Worm (Caenorhabditis elegans) whole organism, mixed stage, embryonic: ENCODE measurements around the gene chpf-1.

Source experiments
- blmp-1 ChIP-seq: fragments of 150-350 bp; optimal IDR thresholded peaks from 2 replicates; lab custom pipeline; 2014; ENCODE audit warnings: missing biosample characterization, missing genetic modification characterization
- ceh-39 ChIP-seq: fragments of 150-350 bp; optimal IDR thresholded peaks from 2 replicates; lab custom pipeline; 2014; ENCODE audit warnings: missing biosample characterization, missing genetic modification characterization
- cnd-1 ChIP-seq: fragments of 200-800 bp; sonication (Bioruptor generic); optimal IDR thresholded peaks from 2 replicates; lab custom pipeline; 2018; ENCODE audit warnings: mild to moderate bottlenecking, missing genetic modification characterization, missing compliant biosample characterization
- drap-1 ChIP-seq: fragments of 200-800 bp; sonication (Bioruptor generic); optimal IDR thresholded peaks from 3 replicates; lab custom pipeline; 2018; ENCODE audit warnings: mild to moderate bottlenecking, missing genetic modification characterization, missing compliant biosample characterization
- ham-2 ChIP-seq: fragments of 200-800 bp; sonication (Bioruptor generic); optimal IDR thresholded peaks from 2 replicates; lab custom pipeline; 2018; ENCODE audit warnings: mild to moderate bottlenecking, missing genetic modification characterization, missing compliant biosample characterization
- hlh-1 ChIP-seq: fragments of 150-350 bp; optimal IDR thresholded peaks from 2 replicates; lab custom pipeline; 2014; ENCODE audit warnings: missing biosample characterization, missing genetic modification reagents, missing genetic modification characterization
- lin-32 ChIP-seq: fragments of 200-800 bp; sonication (Bioruptor generic); optimal IDR thresholded peaks from 2 replicates; lab custom pipeline; 2018; ENCODE audit warnings: mild to moderate bottlenecking, missing genetic modification characterization, missing compliant biosample characterization
- mls-2 ChIP-seq: sonication (generic microtip); optimal IDR thresholded peaks from 2 replicates; lab custom pipeline; 2016; ENCODE audit warnings: mild to moderate bottlenecking, missing genetic modification characterization, moderate library complexity, missing compliant biosample characterization
- nhr-237 ChIP-seq: fragments of 150-350 bp; optimal IDR thresholded peaks from 2 replicates; lab custom pipeline; 2014; ENCODE audit warnings: missing biosample characterization, missing genetic modification characterization
- nhr-28 ChIP-seq: fragments of 150-350 bp; optimal IDR thresholded peaks from 2 replicates; lab custom pipeline; 2014; ENCODE audit warnings: missing biosample characterization, missing genetic modification characterization
- pha-4 ChIP-seq: fragments of 150-350 bp; optimal IDR thresholded peaks from 2 replicates; lab custom pipeline; 2018; ENCODE audit warnings: missing biosample characterization, missing genetic modification reagents, missing genetic modification characterization
- unc-120 ChIP-seq: sonication (generic microtip); optimal IDR thresholded peaks from 2 replicates; lab custom pipeline; 2017; ENCODE audit warnings: missing genetic modification characterization, missing compliant biosample characterization; ENCODE audit not compliant: poor library complexity, severe bottlenecking
- unc-62 ChIP-seq: fragments of 150-350 bp; optimal IDR thresholded peaks from 2 replicates; lab custom pipeline; 2014; ENCODE audit warnings: missing biosample characterization, missing genetic modification reagents, missing genetic modification characterization

Gene chpf-1

DNA sequence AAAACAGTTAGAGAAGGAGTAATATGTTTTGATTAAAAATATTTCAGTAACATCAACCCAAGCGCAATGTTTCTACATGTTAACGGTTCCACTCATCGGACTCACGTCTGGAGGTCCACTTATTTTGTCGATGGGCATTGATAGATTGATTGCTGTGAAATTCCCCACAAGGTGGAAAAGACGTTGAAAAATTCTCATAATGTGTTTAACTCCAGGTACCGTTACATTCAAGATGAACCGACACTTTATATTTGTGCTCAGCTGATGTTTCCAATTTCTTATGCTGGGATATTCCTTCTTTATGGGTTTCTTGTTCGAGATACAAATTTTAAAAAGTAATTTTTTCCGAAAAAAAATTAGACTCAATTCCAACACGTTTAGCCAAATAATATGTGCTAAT lies 50.2 kb downstream of the chpf-1 start:
- TF ChIP-seq nhr-237 (tag; lab: Kevin White, UChicago) = no peak
- TF ChIP-seq unc-62 (GFP tag; lab: Kevin White, UChicago) = no peak
- no peak for TF ChIP-seq pha-4
- TF ChIP-seq unc-120 (tag; lab: Kevin White, UChicago) = no peak
- no peak for TF ChIP-seq ham-2
- TF ChIP-seq lin-32 (GFP tag; lab: Kevin White, UChicago) = no peak
- TF ChIP-seq ceh-39 = no peak
- TF ChIP-seq mls-2 = no peak
- TF ChIP-seq drap-1 (GFP tag; lab: Kevin White, UChicago) = no peak
- TF ChIP-seq nhr-28 = no peak
- no peak for TF ChIP-seq blmp-1 (tag; lab: Kevin White, UChicago)
- TF ChIP-seq hlh-1 (tag; lab: Kevin White, UChicago) = no peak
- TF ChIP-seq cnd-1 = no peak
